Worm (Caenorhabditis elegans) whole organism, dauer: ENCODE results near the gene tdp-1.

Source experiments
- unc-62 ChIP-seq: sonication (generic microtip); optimal IDR thresholded peaks from 2 replicates; lab custom pipeline; 2017; ENCODE audit warnings: missing biosample characterization, missing genetic modification reagents, missing genetic modification characterization

tdp-1 gene

ce11 chrII:8997479-8997878, at the start of gene tdp-1, which contains the start of gene F44G4.3:
TSS of gene tdp-1 (plus strand) at chrII:8997825.
TSS of gene F44G4.3 (minus strand) at chrII:8997662.
- TF ChIP-seq unc-62 (GFP tag; lab: Kevin White, UChicago): no peak

- TF ChIP-seq unc-62 (GFP tag; lab: Kevin White, UChicago): no peak
These were observed 49.0 kb upstream of the tdp-1 start for ce11 chrII:8948640-8949039.

ce11 chrII:8951270-8951669, 46.4 kb upstream of the tdp-1 start:
- TF ChIP-seq unc-62 (GFP tag; lab: Kevin White, UChicago): no peak

ce11 chrII:8953703-8954102, 43.9 kb upstream of the tdp-1 start:
- no peak for TF ChIP-seq unc-62 (GFP tag; lab: Kevin White, UChicago)

- TF ChIP-seq unc-62 (GFP tag; lab: Kevin White, UChicago): no peak
These were observed 40.7 kb upstream of the tdp-1 start for ce11 chrII:8956896-8957295.

- no peak for TF ChIP-seq unc-62 (GFP tag; lab: Kevin White, UChicago)
These were observed 38.5 kb upstream of the tdp-1 start for ce11 chrII:8959081-8959480.

- TF ChIP-seq unc-62 (GFP tag; lab: Kevin White, UChicago): no peak
These were observed 37.2 kb upstream of the tdp-1 start, which contains the start of gene cal-2 for ce11 chrII:8960414-8960813. TSS of gene cal-2 (plus strand) at chrII:8960714.

- no peak for TF ChIP-seq unc-62 (GFP tag; lab: Kevin White, UChicago)
These were observed 36.2 kb upstream of the tdp-1 start for ce11 chrII:8961450-8961849.

ce11 chrII:8962206-8962605, 35.4 kb upstream of the tdp-1 start:
- no peak for TF ChIP-seq unc-62 (GFP tag; lab: Kevin White, UChicago)

ce11 chrII:8964049-8964448, 33.6 kb upstream of the tdp-1 start, which contains the start of gene sftd-3:
TSS of gene sftd-3 (minus strand) at chrII:8964149.
- no peak for TF ChIP-seq unc-62 (GFP tag; lab: Kevin White, UChicago)

ce11 chrII:8964835-8965234, 32.8 kb upstream of the tdp-1 start, which contains the start of the genes ndub-3 and C18E9.2:
TSS of gene ndub-3 (minus strand) at chrII:8964890.
TSS of gene C18E9.2 (plus strand) at chrII:8965006.
- no peak for TF ChIP-seq unc-62 (GFP tag; lab: Kevin White, UChicago)

- no peak for TF ChIP-seq unc-62 (GFP tag; lab: Kevin White, UChicago)
These were observed 28.1 kb upstream of the tdp-1 start, which contains the start of the genes szy-20 and C18E9.5 for ce11 chrII:8969251-8970183. TSS of gene szy-20 (minus strand) at chrII:8969333. TSS of gene C18E9.5 (plus strand) at chrII:8969980.

ce11 chrII:8973516-8974043, 24.0 kb upstream of the tdp-1 start, which contains the start of gene tomm-40:
TSS of gene tomm-40 (minus strand) at chrII:8973566.
- TF ChIP-seq unc-62 (GFP tag; lab: Kevin White, UChicago): no peak

ce11 chrII:8982683-8983082, 14.9 kb upstream of the tdp-1 start, which contains the start of gene C18E9.7:
TSS of gene C18E9.7 (minus strand) at chrII:8982783.
- no peak for TF ChIP-seq unc-62 (GFP tag; lab: Kevin White, UChicago)

ce11 chrII:8987962-8988361, 9.7 kb upstream of the tdp-1 start, which contains the start of gene C18E9.8:
TSS of gene C18E9.8 (minus strand) at chrII:8988062.
- no peak for TF ChIP-seq unc-62 (GFP tag; lab: Kevin White, UChicago)

ce11 chrII:8989444-8989843, 8.2 kb upstream of the tdp-1 start, which contains the start of gene C18E9.9:
TSS of gene C18E9.9 (minus strand) at chrII:8989544.
- TF ChIP-seq unc-62 (GFP tag; lab: Kevin White, UChicago): no peak
